Fruit fly (Drosophila melanogaster) whole organism, embryonic: Measurements from ENCODE around the gene CG13364.

Source experiments
- ATbp ChIP-seq: fragments of 200-800 bp; sonication (Bioruptor generic); optimal IDR thresholded peaks from 2 replicates; lab custom pipeline; 2017; ENCODE audit warnings: missing biosample characterization, mild to moderate bottlenecking, missing genetic modification characterization, missing genetic modification reagents
- Ada2b ChIP-seq: fragments of 200-800 bp; sonication (Bioruptor generic); IDR thresholded peaks from 2 replicates; pipeline ENCODE4 v1.3.6; 2022; ENCODE audit warnings: missing biosample characterization, missing genetic modification characterization
- BEAF-32 ChIP-seq: fragments of 200-800 bp; sonication (Bioruptor generic); optimal IDR thresholded peaks from 3 replicates; lab custom pipeline; 2017; ENCODE audit warnings: missing biosample characterization, missing genetic modification characterization, mild to moderate bottlenecking, moderate library complexity, missing genetic modification reagents
- Blimp-1 ChIP-seq: fragments of 200-800 bp; sonication (Bioruptor generic); optimal IDR thresholded peaks from 3 replicates; lab custom pipeline; 2018; ENCODE audit warnings: missing biosample characterization, missing genetic modification characterization, mild to moderate bottlenecking, moderate library complexity, missing genetic modification reagents
- CG10959 ChIP-seq: fragments of 200-800 bp; sonication (Bioruptor generic); IDR thresholded peaks from 2 replicates; pipeline ENCODE4 v1.3.6; 2022; ENCODE audit warnings: missing biosample characterization, missing genetic modification characterization
- CG1233 ChIP-seq: fragments of 200-800 bp; sonication (Bioruptor generic); optimal IDR thresholded peaks from 4 replicates; lab custom pipeline; 2018; ENCODE audit warnings: missing biosample characterization, mild to moderate bottlenecking, missing genetic modification characterization
- CG13624 ChIP-seq: fragments of 200-800 bp; sonication (Bioruptor generic); optimal IDR thresholded peaks from 2 replicates; lab custom pipeline; 2016; ENCODE audit warnings: missing biosample characterization, missing genetic modification characterization
- CG15479 ChIP-seq: fragments of 200-800 bp; sonication (Bioruptor generic); optimal IDR thresholded peaks from 3 replicates; lab custom pipeline; 2019; ENCODE audit warnings: missing biosample characterization, mild to moderate bottlenecking, missing genetic modification characterization, moderate library complexity
- CG16813 ChIP-seq: fragments of 200-800 bp; sonication (Bioruptor generic); IDR thresholded peaks from 3 replicates; pipeline ENCODE4 v1.3.6; 2022; ENCODE audit warnings: missing biosample characterization, missing genetic modification characterization; ENCODE audit not compliant: partially characterized antibody
- CG18262 ChIP-seq: fragments of 200-800 bp; optimal IDR thresholded peaks from 3 replicates; lab custom pipeline; 2019; ENCODE audit warnings: missing biosample characterization, mild to moderate bottlenecking, missing genetic modification characterization, moderate library complexity
- CG1832 ChIP-seq: fragments of 200-800 bp; sonication (Bioruptor generic); optimal IDR thresholded peaks from 2 replicates; lab custom pipeline; 2017; ENCODE audit warnings: missing biosample characterization, mild to moderate bottlenecking, missing genetic modification characterization, inconsistent platforms
- CG2875 ChIP-seq: fragments of 200-800 bp; sonication (Bioruptor generic); optimal IDR thresholded peaks from 2 replicates; lab custom pipeline; 2017; ENCODE audit warnings: missing biosample characterization, mild to moderate bottlenecking, missing genetic modification characterization, missing genetic modification reagents
- CG2889 ChIP-seq: fragments of 200-800 bp; sonication (Bioruptor generic); IDR thresholded peaks from 3 replicates; pipeline ENCODE4 v1.3.6; 2022; ENCODE audit warnings: missing biosample characterization, missing genetic modification characterization
- CG30020 ChIP-seq: fragments of 200-800 bp; optimal IDR thresholded peaks from 2 replicates; lab custom pipeline; 2019; ENCODE audit warnings: missing biosample characterization, mild to moderate bottlenecking, missing genetic modification characterization, moderate library complexity
- CG3281 ChIP-seq: fragments of 200-800 bp; sonication (Bioruptor generic); optimal IDR thresholded peaks from 3 replicates; lab custom pipeline; 2017; ENCODE audit warnings: missing biosample characterization, mild to moderate bottlenecking, missing genetic modification characterization
- CG3847 ChIP-seq: fragments of 200-800 bp; sonication (Bioruptor generic); IDR thresholded peaks from 2 replicates; pipeline ENCODE4 v1.3.6; 2022; ENCODE audit warnings: missing biosample characterization, missing genetic modification characterization
- CG3995 ChIP-seq: fragments of 200-800 bp; sonication (Bioruptor generic); optimal IDR thresholded peaks from 3 replicates; lab custom pipeline; 2016; ENCODE audit warnings: missing biosample characterization, missing genetic modification characterization
- CG4820 ChIP-seq: fragments of 200-800 bp; sonication (Bioruptor generic); optimal IDR thresholded peaks from 3 replicates; lab custom pipeline; 2016; ENCODE audit warnings: missing biosample characterization, missing genetic modification characterization
- CG7963 ChIP-seq: fragments of 200-800 bp; sonication (Bioruptor generic); IDR thresholded peaks from 3 replicates; pipeline ENCODE4 v1.3.6; 2022; ENCODE audit warnings: missing biosample characterization, missing genetic modification characterization; ENCODE audit not compliant: partially characterized antibody
- CG8359 ChIP-seq: fragments of 200-800 bp; sonication (Bioruptor generic); optimal IDR thresholded peaks from 2 replicates; lab custom pipeline; 2017; ENCODE audit warnings: missing biosample characterization, mild to moderate bottlenecking, missing genetic modification characterization, borderline replicate concordance
- CG8765 ChIP-seq: fragments of 200-800 bp; sonication (Bioruptor generic); IDR thresholded peaks from 2 replicates; pipeline ENCODE4 v1.3.6; 2022; ENCODE audit warnings: missing biosample characterization, missing genetic modification characterization
- CkIIα-i1 ChIP-seq: fragments of 200-800 bp; sonication (Bioruptor generic); IDR thresholded peaks from 2 replicates; pipeline ENCODE4 v1.3.6; 2022; ENCODE audit warnings: missing biosample characterization, missing genetic modification characterization
- D ChIP-seq, 2 experiments: fragments of 200-800 bp in 1 of 2; fragments of >200 bp in 1 of 2; sonication (Bioruptor generic) in 1 of 2; optimal IDR thresholded peaks; 2 replicates in 1 of 2; 3 replicates in 1 of 2; lab custom pipeline; 2017; ENCODE audit warnings: mild to moderate bottlenecking in 1 of 2, missing biosample characterization in 1 of 2, missing genetic modification characterization in 1 of 2, missing genetic modification reagents in 1 of 2
- Dbx ChIP-seq: fragments of 200-800 bp; sonication (Bioruptor generic); IDR thresholded peaks from 3 replicates; pipeline ENCODE4 v1.3.6; 2022; ENCODE audit warnings: missing biosample characterization, missing genetic modification characterization
- Dip3 ChIP-seq: fragments of 200-800 bp; sonication (Bioruptor generic); optimal IDR thresholded peaks from 3 replicates; lab custom pipeline; 2016; ENCODE audit warnings: missing biosample characterization, missing genetic modification characterization
- Ets97D ChIP-seq: fragments of 200-800 bp; sonication (Bioruptor generic); optimal IDR thresholded peaks from 3 replicates; lab custom pipeline; 2016; ENCODE audit warnings: missing biosample characterization, missing genetic modification characterization
- Fer1 ChIP-seq: fragments of 200-800 bp; sonication (Bioruptor generic); optimal IDR thresholded peaks from 2 replicates; lab custom pipeline; 2017; ENCODE audit warnings: missing biosample characterization, mild to moderate bottlenecking, missing genetic modification characterization
- Fer2 ChIP-seq: fragments of 200-800 bp; sonication (Bioruptor generic); optimal IDR thresholded peaks from 2 replicates; lab custom pipeline; 2018; ENCODE audit warnings: missing biosample characterization, mild to moderate bottlenecking, missing genetic modification characterization, moderate library complexity
- H15 ChIP-seq: fragments of 200-800 bp; sonication (Bioruptor generic); IDR thresholded peaks from 3 replicates; pipeline ENCODE4 v1.3.6; 2022; ENCODE audit warnings: missing biosample characterization, missing genetic modification characterization
- Hmx ChIP-seq: fragments of 200-800 bp; sonication (Bioruptor generic); optimal IDR thresholded peaks from 2 replicates; lab custom pipeline; 2016; ENCODE audit warnings: missing biosample characterization, missing genetic modification characterization
- Hr51 ChIP-seq, 2 experiments: fragments of 200-800 bp; sonication (Bioruptor generic); optimal IDR thresholded peaks; 2 replicates in 1 of 2; 3 replicates in 1 of 2; lab custom pipeline; 2016 to 2018; ENCODE audit warnings: missing biosample characterization in 2 of 2, missing genetic modification characterization in 2 of 2, mild to moderate bottlenecking in 1 of 2, moderate library complexity in 1 of 2
- Oli ChIP-seq: fragments of 200-800 bp; sonication (Bioruptor generic); optimal IDR thresholded peaks from 2 replicates; lab custom pipeline; 2018; ENCODE audit warnings: missing biosample characterization, mild to moderate bottlenecking, missing genetic modification characterization, moderate library complexity
- ato ChIP-seq: fragments of 200-800 bp; sonication (Bioruptor generic); IDR thresholded peaks from 2 replicates; pipeline ENCODE4 v1.3.6; 2022; ENCODE audit warnings: missing biosample characterization, missing genetic modification characterization; ENCODE audit not compliant: partially characterized antibody
- dpn ChIP-seq, 2 experiments: fragments of 200-800 bp; sonication (Bioruptor generic); optimal IDR thresholded peaks; 3 replicates each; lab custom pipeline; 2016; ENCODE audit warnings: missing biosample characterization in 2 of 2, missing genetic modification characterization in 2 of 2
- emc ChIP-seq: fragments of 200-800 bp; sonication (Bioruptor generic); optimal IDR thresholded peaks from 2 replicates; lab custom pipeline; 2016; ENCODE audit warnings: missing biosample characterization, missing genetic modification characterization
- fd96Cb ChIP-seq: fragments of 200-800 bp; sonication (Bioruptor generic); optimal IDR thresholded peaks from 2 replicates; lab custom pipeline; 2018; ENCODE audit warnings: missing biosample characterization, mild to moderate bottlenecking, missing genetic modification characterization, moderate library complexity
- gem ChIP-seq: fragments of 200-800 bp; sonication (Bioruptor generic); optimal IDR thresholded peaks from 2 replicates; lab custom pipeline; 2019; ENCODE audit warnings: missing biosample characterization, mild to moderate bottlenecking, missing genetic modification characterization, moderate library complexity
- jumu ChIP-seq: fragments of 200-800 bp; sonication (Bioruptor generic); optimal IDR thresholded peaks from 3 replicates; lab custom pipeline; 2016; ENCODE audit warnings: missing biosample characterization, missing genetic modification characterization
- ken ChIP-seq: fragments of 200-800 bp; sonication (Bioruptor generic); IDR thresholded peaks from 3 replicates; pipeline ENCODE4 v1.3.6; 2022; ENCODE audit warnings: missing biosample characterization, missing genetic modification characterization
- lmd ChIP-seq: fragments of 200-800 bp; sonication (Bioruptor generic); IDR thresholded peaks from 2 replicates; pipeline ENCODE4 v1.3.6; 2022; ENCODE audit warnings: missing biosample characterization, missing genetic modification characterization
- nau ChIP-seq: fragments of 200-800 bp; sonication (Bioruptor generic); optimal IDR thresholded peaks from 3 replicates; lab custom pipeline; 2017; ENCODE audit warnings: missing biosample characterization, mild to moderate bottlenecking, missing genetic modification characterization, missing genetic modification reagents
- pb ChIP-seq: fragments of 200-800 bp; sonication (Bioruptor generic); optimal IDR thresholded peaks from 3 replicates; lab custom pipeline; 2016; ENCODE audit warnings: missing biosample characterization, missing genetic modification characterization
- sc ChIP-seq, 3 experiments: fragments of >200 bp in 2 of 3; fragments of 200-800 bp in 1 of 3; sonication (Bioruptor generic) in 1 of 3; optimal IDR thresholded peaks; 2 replicates in 2 of 3; 3 replicates in 1 of 3; lab custom pipeline; 2017; ENCODE audit warnings: mild to moderate bottlenecking in 1 of 3, missing biosample characterization in 1 of 3, missing genetic modification characterization in 1 of 3, missing genetic modification reagents in 1 of 3
- schlank ChIP-seq: fragments of 200-800 bp; sonication (Bioruptor generic); optimal IDR thresholded peaks from 2 replicates; lab custom pipeline; 2018; ENCODE audit warnings: missing biosample characterization, mild to moderate bottlenecking, missing genetic modification characterization
- slbo ChIP-seq: fragments of 200-800 bp; sonication (Bioruptor generic); IDR thresholded peaks from 2 replicates; pipeline ENCODE4 v1.3.6; 2022; ENCODE audit warnings: missing biosample characterization, missing genetic modification characterization
- tin ChIP-seq: fragments of 200-800 bp; sonication (Bioruptor generic); optimal IDR thresholded peaks from 3 replicates; lab custom pipeline; 2016; ENCODE audit warnings: missing biosample characterization, missing genetic modification characterization
- unpg ChIP-seq: fragments of 200-800 bp; sonication (Bioruptor generic); optimal IDR thresholded peaks from 3 replicates; lab custom pipeline; 2018; ENCODE audit warnings: missing biosample characterization, mild to moderate bottlenecking, missing genetic modification characterization, moderate library complexity
- yki ChIP-seq: fragments of >200 bp; optimal IDR thresholded peaks from 3 replicates; lab custom pipeline; 2018
- z ChIP-seq: fragments of 200-800 bp; sonication (Bioruptor generic); IDR thresholded peaks from 3 replicates; pipeline ENCODE4 v1.3.6; 2022; ENCODE audit warnings: missing biosample characterization, missing genetic modification characterization

The CG13364 gene

DNA sequence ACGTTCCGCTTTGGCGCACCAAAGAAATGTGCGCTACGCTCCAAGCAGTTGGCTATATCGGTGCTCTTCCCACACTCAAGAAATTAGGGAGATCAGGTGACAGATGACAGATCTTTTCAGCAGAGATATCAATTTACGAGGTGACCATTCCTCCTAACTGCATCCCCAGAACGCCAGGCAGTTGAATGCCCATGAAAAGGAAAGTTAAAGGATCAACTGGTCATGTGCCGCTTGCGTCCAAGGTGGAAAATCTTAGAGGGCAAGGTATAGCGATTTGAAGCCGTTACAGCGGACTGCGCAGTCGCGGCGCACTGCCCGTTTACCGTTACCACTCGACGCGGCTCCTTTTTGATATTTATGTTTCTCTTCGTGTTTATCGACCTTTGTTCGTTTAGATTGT, 6.4 kb downstream of the CG13364 start (continued):
- TF ChIP-seq CG13624 (GFP tag; lab: Kevin White, UChicago) (no peak), CG4820 (no peak), CG18262 (tag; lab: Kevin White, UChicago) (peak; percentile 36), CG1832 (no peak), BEAF-32 (GFP tag; lab: Kevin White, UChicago) (no peak), CG7963 (no peak), Blimp-1 (no peak), CG10959 (GFP tag; lab: Robert Waterston, UW) (no peak), CG8765 (GFP tag; lab: Robert Waterston, UW) (no peak), Fer1 (GFP tag; lab: Kevin White, UChicago) (peak; percentile 3), CG3847 (no peak), CG16813 (GFP tag; lab: Robert Waterston, UW) (no peak), schlank (tag; lab: Kevin White, UChicago) (no peak), CG15479 (GFP tag; lab: Kevin White, UChicago) (no peak), dpn (GFP tag; optimal IDR thresholded peaks at IDR 0.05; lab: Kevin White, UChicago) (peak; percentile 16 to 46), D (optimal IDR thresholded peaks at IDR 0.05; lab: Kevin White, UChicago) (no peak), D (GFP tag; optimal IDR thresholded peaks at IDR 0.05; lab: Kevin White, UChicago) (peak; percentile 25), H15 (GFP tag; lab: Robert Waterston, UW) (no peak), nau (GFP tag; lab: Kevin White, UChicago) (no peak), CG3281 (GFP tag; lab: Kevin White, UChicago) (no peak), ato (GFP tag; lab: Robert Waterston, UW) (no peak), unpg (GFP tag; lab: Kevin White, UChicago) (peak; percentile 3), ken (no peak), sc (optimal IDR thresholded peaks at IDR 0.05; lab: Kevin White, UChicago) (no peak), sc (GFP tag; optimal IDR thresholded peaks at IDR 0.05; lab: Kevin White, UChicago) (no peak), CG2875 (GFP tag; lab: Kevin White, UChicago) (no peak), z (no peak), emc (no peak), Oli (tag; lab: Kevin White, UChicago) (peak; percentile 22), Hmx (no peak), slbo (GFP tag; lab: Robert Waterston, UW) (0 out of 2 replicates have a peak, but pooled peaks have one; percentile 22), yki (no peak), jumu (no peak), tin (GFP tag; lab: Kevin White, UChicago) (no peak), ATbp (GFP tag; lab: Kevin White, UChicago) (peak; percentile 18), CG3995 (GFP tag; lab: Kevin White, UChicago) (no peak), lmd (GFP tag; lab: Robert Waterston, UW) (peak; percentile 63), fd96Cb (tag; lab: Kevin White, UChicago) (no peak), Dbx (0 out of 3 replicates have a peak, but pooled peaks have one; percentile 30), gem (tag; lab: Kevin White, UChicago) (peak; percentile 55), Hr51 (GFP tag; optimal IDR thresholded peaks at IDR 0.05; lab: Kevin White, UChicago) (peak in 1 of 2 experiments; percentile 39), CG1233 (GFP tag; lab: Kevin White, UChicago) (no peak), CG8359 (GFP tag; lab: Kevin White, UChicago) (no peak), pb (GFP tag; lab: Kevin White, UChicago) (peak; percentile 11), Dip3 (GFP tag; lab: Kevin White, UChicago) (peak; percentile 62), CG30020 (tag; lab: Kevin White, UChicago) (no peak), Ada2b (0 out of 2 replicates have a peak, but pooled peaks have one; percentile 16), Ets97D (GFP tag; lab: Kevin White, UChicago) (peak; percentile 7), Fer2 (tag; lab: Kevin White, UChicago) (no peak), CG2889 (GFP tag; lab: Robert Waterston, UW) (no peak), CkIIα-i1 (GFP tag; lab: Robert Waterston, UW) (no peak)
